Fruit fly (Drosophila melanogaster) Kc167 (cell line): Measurements from ENCODE around the gene TpnC25D.

Source experiments
- Myc ChIP-seq: fragments of >200 bp; optimal IDR thresholded peaks from 2 replicates; lab custom pipeline; 2017; ENCODE audit warnings: missing external identifiers
- Sin3A ChIP-seq: fragments of >200 bp; optimal IDR thresholded peaks from 2 replicates; lab custom pipeline; 2018; ENCODE audit warnings: missing external identifiers
- h ChIP-seq: fragments of >200 bp; optimal IDR thresholded peaks from 3 replicates; lab custom pipeline; 2018; ENCODE audit warnings: missing external identifiers
- insv ChIP-seq: fragments of >200 bp; optimal IDR thresholded peaks from 3 replicates; lab custom pipeline; 2018; ENCODE audit warnings: missing external identifiers
- psq ChIP-seq: fragments of >200 bp; optimal IDR thresholded peaks from 2 replicates; lab custom pipeline; 2017; ENCODE audit warnings: missing external identifiers
- ttk ChIP-seq: sonication (Bioruptor generic); optimal IDR thresholded peaks from 2 replicates; lab custom pipeline; 2017; ENCODE audit warnings: missing external identifiers

DNA sequence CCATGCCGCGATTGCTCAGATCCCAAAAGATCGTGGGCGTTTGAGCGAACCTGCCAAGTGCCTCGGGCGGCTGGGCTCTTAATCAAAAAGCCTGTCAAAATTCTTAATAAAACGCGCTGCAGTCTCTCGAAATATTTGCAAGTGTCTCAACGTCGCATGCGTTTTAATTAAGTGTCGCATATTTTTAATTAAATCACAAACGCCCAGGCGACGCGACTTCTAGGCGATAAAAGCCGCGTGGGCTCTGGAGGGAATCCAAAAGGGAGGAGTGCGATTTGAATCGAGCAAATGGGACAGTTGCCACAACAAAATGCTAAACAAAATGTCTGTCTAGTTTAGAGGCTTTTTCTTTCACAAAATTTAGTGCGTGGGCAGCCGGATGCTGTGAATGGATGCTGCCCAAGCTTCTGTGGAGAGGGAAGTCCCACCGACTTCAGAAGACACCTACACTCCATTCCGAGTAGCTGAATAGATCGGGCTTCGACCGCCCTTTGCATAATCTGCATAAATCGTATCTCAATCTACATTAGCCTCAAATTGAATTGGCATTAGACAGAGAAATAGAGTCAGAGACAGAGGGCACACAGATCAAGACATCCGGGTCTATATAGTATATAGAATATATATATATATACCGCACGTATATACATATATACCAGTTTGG, 10.5 kb downstream of the TpnC25D start:
- TF ChIP-seq psq (lab: Kevin White, UChicago) (no peak), insv (lab: Kevin White, UChicago) (no peak), Myc (lab: Kevin White, UChicago) (no peak), h (no peak), ttk (lab: Kevin White, UChicago) (no peak), Sin3A (lab: Kevin White, UChicago) (no peak)
